Worm (Caenorhabditis elegans): ENCODE data around the gene fbxa-64.

The fbxa-64 gene

ce11 chrV:3312067-3312666, 34.2 kb upstream of the fbxa-64 start, which contains the start of gene arrd-18 (continued):
- TF ChIP-seq zip-2 (tag; optimal IDR thresholded peaks at IDR 0.05) (no peak), tag-97 (GFP tag; IDR thresholded peaks at IDR 0.05) (no peak), nhr-28 (tag; optimal IDR thresholded peaks at IDR 0.05) (peak; percentile 56), aly-2 (tag; optimal IDR thresholded peaks at IDR 0.05) (no peak), attf-4 (tag; optimal IDR thresholded peaks at IDR 0.05) (no peak), dve-1 (tag; optimal IDR thresholded peaks at IDR 0.05; ENCODE audit: insufficient read depth) (no peak), pqm-1 (tag; optimal IDR thresholded peaks at IDR 0.05) (no peak), egl-27 (tag; optimal IDR thresholded peaks at IDR 0.05) (no peak), daf-16 (GFP tag; optimal IDR thresholded peaks at IDR 0.05) (no peak), daf-16 (tag; optimal IDR thresholded peaks at IDR 0.05) (no peak), nhr-237 (tag; optimal IDR thresholded peaks at IDR 0.05) (no peak), mxl-2 (GFP tag; conservative IDR thresholded peaks at IDR 0.05) (no peak), vab-7 (GFP tag; IDR thresholded peaks at IDR 0.05) (no peak), daf-12 (tag; optimal IDR thresholded peaks at IDR 0.05) (no peak), dmd-9 (GFP tag; IDR thresholded peaks at IDR 0.05) (no peak)

- TF ChIP-seq zfp-2 (tag; optimal IDR thresholded peaks at IDR 0.05) (no peak), unc-62 (GFP tag; optimal IDR thresholded peaks at IDR 0.05 in 1 of 2) (peak in 1 of 2 experiments; percentile 67), unc-62 (tag; optimal IDR thresholded peaks at IDR 0.05) (no peak)
These were observed 30.2 kb upstream of the fbxa-64 start, which contains the start of gene srbc-3 for ce11 chrV:3308169-3308568. Gene srbc-3 (plus strand): TSS chrV:3308469.

ce11 chrV:3301898-3302297, 23.9 kb upstream of the fbxa-64 start, which contains the start of gene srbc-1:
Gene srbc-1 (minus strand): TSS chrV:3301998.
- TF ChIP-seq gei-8 (GFP tag; optimal IDR thresholded peaks at IDR 0.05) (no peak), aha-1 (tag) (peak; percentile 2)

- TF ChIP-seq madf-5 (GFP tag; IDR thresholded peaks at IDR 0.05) (peak in 1 of 2 experiments; percentile 70; a peak in 1 of 4 replicates), nhr-10 (tag; optimal IDR thresholded peaks at IDR 0.05) (no peak)
These were observed 21.5 kb upstream of the fbxa-64 start for ce11 chrV:3299437-3299836.

- TF ChIP-seq lin-38 (GFP tag; IDR thresholded peaks at IDR 0.05): no peak
- no peak for TF ChIP-seq vab-7 (GFP tag; IDR thresholded peaks at IDR 0.05)
- TF ChIP-seq dmd-8 (GFP tag; IDR thresholded peaks at IDR 0.05): no peak
- no peak for TF ChIP-seq lir-3 (tag; optimal IDR thresholded peaks at IDR 0.05)
- no peak for TF ChIP-seq daf-19 (GFP tag; conservative IDR thresholded peaks at IDR 0.05)
- TF ChIP-seq sdz-12 (GFP tag; optimal IDR thresholded peaks at IDR 0.05): no peak
- no peak for TF ChIP-seq ZK337.2 (GFP tag; IDR thresholded peaks at IDR 0.05)
- TF ChIP-seq mxl-2 (GFP tag; conservative IDR thresholded peaks at IDR 0.05): no peak
- TF ChIP-seq set-16 (GFP tag; IDR thresholded peaks at IDR 0.05): no peak
- no peak for TF ChIP-seq cey-2 (tag; optimal IDR thresholded peaks at IDR 0.05; ENCODE audit: borderline replicate concordance, insufficient read depth)
These were observed 19.8 kb upstream of the fbxa-64 start, which contains the start of gene srx-122 for ce11 chrV:3297764-3298163. Gene srx-122 (minus strand): TSS chrV:3297864.

ce11 chrV:3295368-3295767, 17.4 kb upstream of the fbxa-64 start:
- TF ChIP-seq unc-62 (GFP tag; optimal IDR thresholded peaks at IDR 0.05 in 1 of 2) (peak in 1 of 2 experiments; percentile 94), unc-62 (tag; optimal IDR thresholded peaks at IDR 0.05) (no peak), daf-12 (tag; optimal IDR thresholded peaks at IDR 0.05) (no peak)

- TF ChIP-seq nhr-10 (tag; optimal IDR thresholded peaks at IDR 0.05) (no peak), mes-2 (tag; optimal IDR thresholded peaks at IDR 0.05; ENCODE audit: poor library complexity, severe bottlenecking) (no peak), hlh-11 (tag; optimal IDR thresholded peaks at IDR 0.05) (no peak), unc-62 (GFP tag; optimal IDR thresholded peaks at IDR 0.05 in 1 of 2) (no peak), unc-62 (tag; optimal IDR thresholded peaks at IDR 0.05) (no peak), nhr-237 (tag; optimal IDR thresholded peaks at IDR 0.05) (no peak), nhr-48 (tag; optimal IDR thresholded peaks at IDR 0.05) (no peak), T26A8.4 (GFP tag; IDR thresholded peaks at IDR 0.05) (no peak), fos-1 (tag; optimal IDR thresholded peaks at IDR 0.05) (no peak), nhr-41 (GFP tag; IDR thresholded peaks at IDR 0.05) (no peak), zfp-3 (GFP tag; conservative IDR thresholded peaks at IDR 0.05) (no peak), pqm-1 (tag; optimal IDR thresholded peaks at IDR 0.05) (no peak), daf-16 (GFP tag; optimal IDR thresholded peaks at IDR 0.05) (no peak), daf-16 (tag; optimal IDR thresholded peaks at IDR 0.05) (no peak), F10B5.3 (tag; optimal IDR thresholded peaks at IDR 0.05) (no peak), madf-5 (GFP tag; IDR thresholded peaks at IDR 0.05) (no peak), ceh-44 (GFP tag; IDR thresholded peaks at IDR 0.05) (no peak), nhr-28 (tag; optimal IDR thresholded peaks at IDR 0.05) (no peak), lin-38 (GFP tag; IDR thresholded peaks at IDR 0.05) (no peak)
These were observed 11.3 kb upstream of the fbxa-64 start, which contains the start of gene F35F10.6 for ce11 chrV:3289267-3289666. Gene F35F10.6 (minus strand): TSS chrV:3289367.

All from whole organism, L4 larva.